Worm (Caenorhabditis elegans) whole organism, L3 larva: ENCODE results near the gene T09A12.1.

ENCODE experiments used
- R02D3.7 ChIP-seq: fragments of 150-350 bp; optimal IDR thresholded peaks from 2 replicates; lab custom pipeline; 2014; ENCODE audit warnings: missing biosample characterization, missing genetic modification characterization
- ZK546.5 ChIP-seq: sonication (generic microtip); optimal IDR thresholded peaks from 2 replicates; lab custom pipeline; 2017; ENCODE audit warnings: missing biosample characterization, missing genetic modification characterization
- aly-2 ChIP-seq: fragments of 150-350 bp; optimal IDR thresholded peaks from 2 replicates; lab custom pipeline; 2014; ENCODE audit warnings: missing biosample characterization, missing genetic modification characterization
- ama-1 ChIP-seq: fragments of 150-350 bp; optimal IDR thresholded peaks from 2 replicates; lab custom pipeline; 2018
- ceh-16 ChIP-seq: sonication (generic microtip); optimal IDR thresholded peaks from 2 replicates; lab custom pipeline; 2017; ENCODE audit warnings: missing biosample characterization, missing genetic modification characterization
- ceh-28 ChIP-seq: fragments of 150-350 bp; optimal IDR thresholded peaks from 2 replicates; lab custom pipeline; 2014; ENCODE audit warnings: missing biosample characterization, missing genetic modification reagents, missing genetic modification characterization
- ceh-82 ChIP-seq: fragments of 150-350 bp; optimal IDR thresholded peaks from 2 replicates; lab custom pipeline; 2014; ENCODE audit warnings: missing biosample characterization, missing genetic modification characterization
- ceh-9 ChIP-seq: sonication (generic microtip); optimal IDR thresholded peaks from 2 replicates; lab custom pipeline; 2018; ENCODE audit warnings: missing biosample characterization, missing genetic modification characterization
- daf-12 ChIP-seq: fragments of 150-350 bp; optimal IDR thresholded peaks from 2 replicates; lab custom pipeline; 2014; ENCODE audit warnings: missing biosample characterization, missing genetic modification reagents, missing genetic modification characterization
- egl-27 ChIP-seq: sonication (generic microtip); optimal IDR thresholded peaks from 4 replicates; lab custom pipeline; 2017; ENCODE audit warnings: missing biosample characterization, missing genetic modification reagents, missing genetic modification characterization
- egl-5 ChIP-seq: fragments of 150-350 bp; optimal IDR thresholded peaks from 2 replicates; lab custom pipeline; 2017; ENCODE audit warnings: missing biosample characterization, missing genetic modification reagents, missing genetic modification characterization, inconsistent platforms
- elt-1 ChIP-seq: fragments of 150-350 bp; optimal IDR thresholded peaks from 2 replicates; lab custom pipeline; 2014; ENCODE audit warnings: missing biosample characterization, missing genetic modification characterization
- elt-2 ChIP-seq: sonication (generic microtip); optimal IDR thresholded peaks from 2 replicates; lab custom pipeline; 2016; ENCODE audit warnings: missing genetic modification reagents, mild to moderate bottlenecking, missing genetic modification characterization, missing compliant biosample characterization
- elt-3 ChIP-seq, 3 experiments: fragments of 150-350 bp in 1 of 3; sonication (generic microtip) in 2 of 3; optimal IDR thresholded peaks; 2 replicates in 2 of 3; 4 replicates in 1 of 3; lab custom pipeline; 2014 to 2017; ENCODE audit warnings: missing biosample characterization in 3 of 3, missing genetic modification characterization in 3 of 3
- eor-1 ChIP-seq, 2 experiments: fragments of 150-350 bp; optimal IDR thresholded peaks; 2 replicates each; lab custom pipeline; 2014 to 2018; ENCODE audit warnings: missing biosample characterization in 2 of 2, missing genetic modification characterization in 2 of 2
- hmg-11 ChIP-seq: sonication (generic microtip); optimal IDR thresholded peaks from 2 replicates; lab custom pipeline; 2016; ENCODE audit warnings: missing genetic modification characterization, missing compliant biosample characterization
- lin-15B ChIP-seq: fragments of 150-350 bp; optimal IDR thresholded peaks from 2 replicates; lab custom pipeline; 2014; ENCODE audit warnings: missing biosample characterization, missing genetic modification characterization
- lin-39 ChIP-seq: fragments of 150-350 bp; optimal IDR thresholded peaks from 2 replicates; lab custom pipeline; 2018; ENCODE audit warnings: missing biosample characterization, missing genetic modification reagents, missing genetic modification characterization
- lsy-12 ChIP-seq: sonication (generic microtip); optimal IDR thresholded peaks from 2 replicates; lab custom pipeline; 2016; ENCODE audit warnings: mild to moderate bottlenecking, missing genetic modification characterization, missing compliant biosample characterization
- mdl-1 ChIP-seq: fragments of 150-350 bp; optimal IDR thresholded peaks from 2 replicates; lab custom pipeline; 2014; ENCODE audit warnings: missing biosample characterization, missing genetic modification characterization
- mml-1 ChIP-seq: fragments of 150-350 bp; sonication (generic microtip); optimal IDR thresholded peaks from 3 replicates; lab custom pipeline; 2014; ENCODE audit warnings: missing biosample characterization, missing genetic modification characterization
- nfya-1 ChIP-seq: sonication (generic microtip); optimal IDR thresholded peaks from 2 replicates; lab custom pipeline; 2017; ENCODE audit warnings: missing genetic modification characterization, mild to moderate bottlenecking, missing compliant biosample characterization, antibody characterized with exemption, moderate library complexity; ENCODE audit not compliant: insufficient read depth
- nhr-11 ChIP-seq: fragments of 150-350 bp; optimal IDR thresholded peaks from 2 replicates; lab custom pipeline; 2014; ENCODE audit warnings: missing biosample characterization, missing genetic modification characterization
- nhr-12 ChIP-seq: fragments of 150-350 bp; optimal IDR thresholded peaks from 2 replicates; lab custom pipeline; 2014; ENCODE audit warnings: missing biosample characterization, missing genetic modification characterization
- nhr-23 ChIP-seq: fragments of 150-350 bp; optimal IDR thresholded peaks from 2 replicates; lab custom pipeline; 2014; ENCODE audit warnings: missing biosample characterization, missing genetic modification reagents, missing genetic modification characterization
- nhr-237 ChIP-seq: fragments of 150-350 bp; optimal IDR thresholded peaks from 2 replicates; lab custom pipeline; 2014; ENCODE audit warnings: missing biosample characterization, missing genetic modification characterization
- nhr-25 ChIP-seq: sonication (generic microtip); optimal IDR thresholded peaks from 2 replicates; lab custom pipeline; 2017; ENCODE audit warnings: missing biosample characterization, missing genetic modification characterization
- nhr-43 ChIP-seq: sonication (generic microtip); optimal IDR thresholded peaks from 2 replicates; lab custom pipeline; 2016; ENCODE audit warnings: mild to moderate bottlenecking, missing genetic modification characterization, missing compliant biosample characterization; ENCODE audit not compliant: poor library complexity, severe bottlenecking
- nhr-67 ChIP-seq: fragments of 150-350 bp; optimal IDR thresholded peaks from 2 replicates; lab custom pipeline; 2014; ENCODE audit warnings: missing biosample characterization, missing genetic modification characterization
- nhr-76 ChIP-seq: fragments of 150-350 bp; sonication (generic microtip); optimal IDR thresholded peaks from 5 replicates; lab custom pipeline; 2014; ENCODE audit warnings: missing biosample characterization, missing genetic modification characterization
- nhr-77 ChIP-seq: fragments of 150-350 bp; optimal IDR thresholded peaks from 2 replicates; lab custom pipeline; 2014; ENCODE audit warnings: missing biosample characterization, missing genetic modification characterization
- pha-4 ChIP-seq: fragments of 150-350 bp; optimal IDR thresholded peaks from 2 replicates; lab custom pipeline; 2014; ENCODE audit warnings: missing biosample characterization, missing genetic modification reagents, missing genetic modification characterization
- pqm-1 ChIP-seq: fragments of 150-350 bp; optimal IDR thresholded peaks from 2 replicates; lab custom pipeline; 2017; ENCODE audit warnings: missing biosample characterization, missing genetic modification characterization, inconsistent platforms
- sea-2 ChIP-seq: fragments of 150-350 bp; sonication (generic microtip); optimal IDR thresholded peaks from 4 replicates; lab custom pipeline; 2014; ENCODE audit warnings: missing biosample characterization, missing genetic modification reagents, missing genetic modification characterization
- snpc-4 ChIP-seq: fragments of 150-350 bp; optimal IDR thresholded peaks from 2 replicates; lab custom pipeline; 2014; ENCODE audit warnings: missing biosample characterization, missing genetic modification characterization
- tbx-2 ChIP-seq: sonication (generic microtip); optimal IDR thresholded peaks from 2 replicates; lab custom pipeline; 2016; ENCODE audit warnings: mild to moderate bottlenecking, missing genetic modification characterization, missing compliant biosample characterization
- unc-39 ChIP-seq: sonication (generic microtip); optimal IDR thresholded peaks from 4 replicates; lab custom pipeline; 2017; ENCODE audit warnings: missing biosample characterization, missing genetic modification characterization
- unc-62 ChIP-seq: fragments of 150-350 bp; sonication (generic microtip); optimal IDR thresholded peaks from 4 replicates; lab custom pipeline; 2014; ENCODE audit warnings: missing biosample characterization, missing genetic modification reagents, missing genetic modification characterization
- ztf-4 ChIP-seq: fragments of 150-350 bp; optimal IDR thresholded peaks from 2 replicates; lab custom pipeline; 2014; ENCODE audit warnings: missing biosample characterization, missing genetic modification characterization

The T09A12.1 gene

DNA sequence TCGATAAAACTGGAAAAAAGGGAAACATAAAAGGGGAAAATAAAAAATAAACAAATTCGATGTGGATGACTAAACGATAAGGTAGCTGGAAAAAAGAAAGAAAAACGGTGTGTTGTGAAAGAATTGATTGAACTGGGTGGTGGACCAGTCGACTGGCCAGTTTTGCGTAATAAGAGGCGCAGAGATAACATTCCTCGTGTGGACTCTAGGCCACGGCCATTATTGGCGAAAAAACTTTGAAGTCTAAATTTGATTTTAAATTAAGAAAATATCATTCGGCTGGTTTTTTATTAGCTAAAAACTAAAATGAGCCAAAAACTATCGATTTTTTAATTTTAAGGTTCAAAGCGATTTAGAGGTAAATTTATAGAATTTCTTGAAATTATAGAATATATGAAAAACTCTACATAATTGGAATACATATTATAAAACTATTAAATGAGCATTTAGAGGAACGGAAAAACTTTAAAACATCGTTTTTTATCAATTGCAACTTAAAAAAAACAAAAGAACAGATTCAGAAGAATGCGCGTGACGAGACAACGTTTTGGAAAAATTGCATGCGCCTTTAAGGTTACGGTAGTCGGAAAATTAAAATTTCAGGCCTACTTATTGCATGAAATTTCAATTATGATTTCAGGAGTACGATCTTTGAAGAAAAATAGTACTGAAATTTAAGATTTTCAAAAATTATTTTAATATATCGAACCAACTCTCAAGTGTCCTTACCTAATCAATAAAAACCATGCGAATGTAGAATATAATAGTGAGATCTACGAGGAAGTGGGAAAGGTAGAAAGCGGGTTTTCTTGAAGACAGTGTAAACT lies 38.7 kb upstream of the T09A12.1 start, which contains the start of gene hgrs-1:
hgrs-1 (minus strand) TSS at position 777 of the 827 bp plus-strand sequence.
- TF ChIP-seq elt-2 (tag; lab: Kevin White, UChicago) = peak; percentile 8
- peak; percentile 76 for TF ChIP-seq nfya-1 (tag; lab: Kevin White, UChicago)
- peak; percentile 36 for TF ChIP-seq ceh-28
- TF ChIP-seq hmg-11 = peak; percentile 62
- no peak for TF ChIP-seq ZK546.5 (tag; lab: Kevin White, UChicago)
- TF ChIP-seq lin-15B = peak; percentile 38
- no peak for TF ChIP-seq mdl-1
- no peak for TF ChIP-seq lsy-12
- peak; percentile 32 for TF ChIP-seq snpc-4 (tag; lab: Kevin White, UChicago)
- TF ChIP-seq, all 47 proteins: peak for 6

- TF ChIP-seq unc-39 (tag; lab: Kevin White, UChicago) = no peak
- no peak for TF ChIP-seq lin-15B
- TF ChIP-seq ceh-16 (tag; lab: Kevin White, UChicago) = no peak
- no peak for TF ChIP-seq elt-3 (tag; optimal IDR thresholded peaks at IDR 0.05; lab: Kevin White, UChicago)
- TF ChIP-seq tbx-2 (tag; lab: Kevin White, UChicago) = no peak
These were observed 37.9 kb upstream of the T09A12.1 start, which contains the start of gene svh-1 for ce11 chrIV:8206314-8206713. svh-1 (plus strand) TSS chrIV:8206614.

DNA sequence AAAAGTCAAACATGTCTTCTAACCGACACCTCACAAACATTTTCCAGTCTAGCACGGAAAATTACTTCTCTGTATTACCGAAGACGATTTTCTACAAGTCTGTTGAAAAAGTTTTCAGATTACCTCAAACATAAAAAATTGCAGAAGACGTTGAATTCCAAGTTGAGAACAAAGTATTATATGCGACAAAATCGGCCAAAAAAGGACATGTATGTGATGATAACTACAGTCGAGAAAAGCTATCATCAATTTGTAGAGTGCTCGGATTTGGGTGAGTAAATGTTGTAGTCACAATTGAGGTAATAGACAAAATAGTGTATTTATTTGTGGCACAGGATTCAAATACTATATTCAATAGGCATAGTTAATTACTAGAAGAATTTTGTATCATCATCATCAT lies 35.4 kb upstream of the T09A12.1 start:
- TF ChIP-seq egl-5 (tag; lab: Kevin White, UChicago) = no peak
- no peak for TF ChIP-seq elt-1 (tag; lab: Kevin White, UChicago)
- TF ChIP-seq pqm-1 (tag; lab: Kevin White, UChicago) = no peak
- TF ChIP-seq lin-39 (tag; lab: Kevin White, UChicago) = no peak
- TF ChIP-seq ama-1 (lab: Kevin White, UChicago) = no peak
- no peak for TF ChIP-seq pha-4 (tag; lab: Kevin White, UChicago)
- TF ChIP-seq nhr-237 (tag; lab: Kevin White, UChicago) = no peak
- no peak for TF ChIP-seq tbx-2 (tag; lab: Kevin White, UChicago)
- TF ChIP-seq daf-12 = no peak
- TF ChIP-seq mml-1 = no peak
- TF ChIP-seq ceh-82 (tag; lab: Kevin White, UChicago) = no peak
- TF ChIP-seq nfya-1 (tag; lab: Kevin White, UChicago) = no peak
- no peak for TF ChIP-seq nhr-76 (tag; lab: Kevin White, UChicago)
- no peak for TF ChIP-seq ztf-4 (tag; lab: Kevin White, UChicago)
- TF ChIP-seq sea-2 (GFP tag; lab: Kevin White, UChicago) = no peak
- TF ChIP-seq nhr-23 (tag; lab: Kevin White, UChicago) = no peak
- TF ChIP-seq aly-2 = no peak
- TF ChIP-seq unc-62 (GFP tag; lab: Kevin White, UChicago) = no peak

DNA sequence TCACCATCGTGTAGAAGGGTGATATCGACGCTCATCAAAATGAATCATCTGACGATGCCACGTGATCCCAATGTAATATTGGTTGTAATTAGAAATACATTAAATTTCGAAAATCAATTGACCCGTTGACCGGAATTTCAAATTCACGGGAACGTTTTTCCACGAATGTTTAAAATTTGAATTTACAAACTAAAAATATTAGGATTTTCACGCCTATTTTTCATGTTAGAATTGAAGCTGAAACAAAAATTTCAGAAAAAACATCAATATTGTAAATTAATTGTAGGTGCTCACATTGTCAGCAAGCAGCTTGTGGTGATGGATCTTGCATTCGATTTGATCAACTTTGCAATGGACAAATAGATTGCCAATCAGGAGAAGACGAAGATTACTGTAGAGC lies 33.9 kb upstream of the T09A12.1 start, which contains the start of gene C07G1.6:
C07G1.6 (minus strand) TSS at position 101 of the 400 bp plus-strand sequence.
- TF ChIP-seq nhr-25 (tag; lab: Kevin White, UChicago) (no peak), snpc-4 (tag; lab: Kevin White, UChicago) (no peak), nhr-12 (no peak), nhr-77 (tag; lab: Kevin White, UChicago) (no peak), nhr-11 (tag; lab: Kevin White, UChicago) (no peak), nhr-67 (tag; lab: Kevin White, UChicago) (no peak), nhr-76 (tag; lab: Kevin White, UChicago) (no peak), ceh-9 (tag; lab: Kevin White, UChicago) (no peak)

DNA sequence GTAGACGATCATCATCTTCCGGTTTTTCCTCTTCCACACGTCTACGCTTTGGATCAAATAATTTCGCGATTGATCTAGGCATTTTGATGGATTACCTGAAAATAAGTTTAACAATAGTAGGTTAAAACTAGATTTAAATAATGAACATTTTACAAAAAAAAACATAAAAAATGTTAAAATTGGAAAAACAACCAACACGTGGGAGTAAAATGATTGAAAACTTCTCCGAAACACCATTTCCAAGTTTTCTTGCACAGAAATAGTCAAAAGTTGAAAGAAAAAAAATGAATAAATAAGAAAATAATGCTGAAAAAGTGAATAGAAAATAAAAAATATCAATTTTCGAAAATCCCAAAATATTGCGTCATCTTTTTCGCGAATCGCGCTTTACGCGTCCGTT lies 32.5 kb upstream of the T09A12.1 start, which contains the start of gene C07G1.7:
C07G1.7 (minus strand) TSS at position 101 of the 400 bp plus-strand sequence.
- TF ChIP-seq elt-1 (tag; lab: Kevin White, UChicago) (no peak), nhr-77 (tag; lab: Kevin White, UChicago) (no peak), R02D3.7 (tag; lab: Kevin White, UChicago) (no peak), hmg-11 (no peak), egl-27 (tag; lab: Kevin White, UChicago) (no peak), unc-39 (tag; lab: Kevin White, UChicago) (no peak), eor-1 (tag; optimal IDR thresholded peaks at IDR 0.05; lab: Kevin White, UChicago) (no peak), snpc-4 (tag; lab: Kevin White, UChicago) (no peak), nhr-25 (tag; lab: Kevin White, UChicago) (no peak), nhr-67 (tag; lab: Kevin White, UChicago) (no peak), egl-5 (tag; lab: Kevin White, UChicago) (no peak), ZK546.5 (tag; lab: Kevin White, UChicago) (no peak), tbx-2 (tag; lab: Kevin White, UChicago) (no peak), nhr-43 (tag; lab: Kevin White, UChicago) (no peak), nfya-1 (tag; lab: Kevin White, UChicago) (no peak)
- TF ChIP-seq, all 47 proteins: peak for 0
